Fruit fly (Drosophila melanogaster) whole organism, embryonic: ENCODE data around the gene trr.

Experiments
- ATbp ChIP-seq: fragments of 200-800 bp; sonication (Bioruptor generic); optimal IDR thresholded peaks from 2 replicates; lab custom pipeline; 2017; ENCODE audit warnings: missing biosample characterization, mild to moderate bottlenecking, missing genetic modification characterization, missing genetic modification reagents
- Abd-B ChIP-seq: fragments of 200-800 bp; sonication (Bioruptor generic); optimal IDR thresholded peaks from 2 replicates; lab custom pipeline; 2018; ENCODE audit warnings: missing biosample characterization, mild to moderate bottlenecking, missing genetic modification characterization, moderate library complexity
- BEAF-32 ChIP-seq: fragments of 200-800 bp; sonication (Bioruptor generic); optimal IDR thresholded peaks from 3 replicates; lab custom pipeline; 2017; ENCODE audit warnings: missing biosample characterization, missing genetic modification characterization, mild to moderate bottlenecking, moderate library complexity, missing genetic modification reagents
- CG11456 ChIP-seq: fragments of 200-800 bp; sonication (Bioruptor generic); IDR thresholded peaks from 3 replicates; pipeline ENCODE4 v1.3.6; 2022; ENCODE audit warnings: missing biosample characterization, missing genetic modification characterization
- CG13775 ChIP-seq: fragments of 200-800 bp; sonication (Bioruptor generic); optimal IDR thresholded peaks from 3 replicates; lab custom pipeline; 2017; ENCODE audit warnings: missing biosample characterization, mild to moderate bottlenecking, missing genetic modification characterization
- CG14050 ChIP-seq: fragments of 200-800 bp; sonication (Bioruptor generic); IDR thresholded peaks from 3 replicates; pipeline ENCODE4 v1.3.6; 2022; ENCODE audit warnings: missing biosample characterization, missing genetic modification characterization
- CG14667 ChIP-seq: fragments of 200-800 bp; sonication (Bioruptor generic); IDR thresholded peaks from 2 replicates; pipeline ENCODE4 v1.3.6; 2022; ENCODE audit warnings: missing biosample characterization, missing genetic modification characterization
- CG15073 ChIP-seq: fragments of 200-800 bp; sonication (Bioruptor generic); optimal IDR thresholded peaks from 2 replicates; lab custom pipeline; 2016; ENCODE audit warnings: missing biosample characterization, missing genetic modification characterization
- CG15269 ChIP-seq: fragments of 200-800 bp; sonication (Bioruptor generic); optimal IDR thresholded peaks from 2 replicates; lab custom pipeline; 2018; ENCODE audit warnings: missing biosample characterization, mild to moderate bottlenecking, missing genetic modification characterization, moderate library complexity
- CG17568 ChIP-seq: fragments of 200-800 bp; sonication (Bioruptor generic); optimal IDR thresholded peaks from 2 replicates; lab custom pipeline; 2018; ENCODE audit warnings: missing biosample characterization, mild to moderate bottlenecking, missing genetic modification characterization, moderate library complexity
- CG17802 ChIP-seq: fragments of 200-800 bp; sonication (Bioruptor generic); optimal IDR thresholded peaks from 2 replicates; lab custom pipeline; 2018; ENCODE audit warnings: missing biosample characterization, mild to moderate bottlenecking, missing genetic modification characterization, moderate library complexity
- CG2120 ChIP-seq: fragments of 200-800 bp; sonication (Bioruptor generic); optimal IDR thresholded peaks from 3 replicates; lab custom pipeline; 2016; ENCODE audit warnings: missing biosample characterization, missing genetic modification characterization
- CG3726 ChIP-seq: fragments of 200-800 bp; sonication (Bioruptor generic); IDR thresholded peaks from 3 replicates; pipeline ENCODE4, ENCODE4 v1.3.6; 2022; ENCODE audit warnings: missing biosample characterization, missing genetic modification characterization
- CG4282 ChIP-seq: fragments of 200-800 bp; sonication (Bioruptor generic); optimal IDR thresholded peaks from 2 replicates; lab custom pipeline; 2016; ENCODE audit warnings: missing biosample characterization, missing genetic modification characterization
- CG4404 ChIP-seq: fragments of 200-800 bp; sonication (Bioruptor generic); IDR thresholded peaks from 2 replicates; pipeline ENCODE4 v1.3.6; 2022; ENCODE audit warnings: missing biosample characterization, missing genetic modification characterization
- CG4617 ChIP-seq: fragments of 200-800 bp; sonication (Bioruptor generic); optimal IDR thresholded peaks from 3 replicates; lab custom pipeline; 2016; ENCODE audit warnings: missing biosample characterization, missing genetic modification characterization, borderline replicate concordance
- CG6813 ChIP-seq: fragments of 200-800 bp; sonication (Bioruptor generic); optimal IDR thresholded peaks from 2 replicates; lab custom pipeline; 2017; ENCODE audit warnings: missing biosample characterization, missing genetic modification characterization, mild to moderate bottlenecking, moderate library complexity, missing genetic modification reagents
- CG8765 ChIP-seq: fragments of 200-800 bp; sonication (Bioruptor generic); IDR thresholded peaks from 2 replicates; pipeline ENCODE4 v1.3.6; 2022; ENCODE audit warnings: missing biosample characterization, missing genetic modification characterization
- CG8924 ChIP-seq: fragments of 200-800 bp; optimal IDR thresholded peaks from 3 replicates; lab custom pipeline; 2019; ENCODE audit warnings: missing biosample characterization, mild to moderate bottlenecking, missing genetic modification characterization, moderate library complexity
- Chrac-16 ChIP-seq: fragments of 200-800 bp; sonication (Bioruptor generic); optimal IDR thresholded peaks from 3 replicates; lab custom pipeline; 2016; ENCODE audit warnings: missing biosample characterization, missing genetic modification characterization
- D19A ChIP-seq: fragments of 200-800 bp; optimal IDR thresholded peaks from 3 replicates; lab custom pipeline; 2019; ENCODE audit warnings: missing biosample characterization, mild to moderate bottlenecking, missing genetic modification characterization, moderate library complexity
- Dll ChIP-seq: fragments of 200-800 bp; sonication (Bioruptor generic); IDR thresholded peaks from 4 replicates; pipeline ENCODE4 v1.3.6; 2022; ENCODE audit warnings: missing biosample characterization, missing genetic modification characterization; ENCODE audit not compliant: partially characterized antibody
- ERR ChIP-seq: fragments of 200-800 bp; sonication (Bioruptor generic); optimal IDR thresholded peaks from 2 replicates; lab custom pipeline; 2016; ENCODE audit warnings: missing biosample characterization, missing genetic modification characterization
- H2.0 ChIP-seq: fragments of 200-800 bp; sonication (Bioruptor generic); IDR thresholded peaks from 2 replicates; pipeline ENCODE4 v1.3.6; 2022; ENCODE audit warnings: missing biosample characterization, missing genetic modification characterization
- HLH3B ChIP-seq: fragments of 200-800 bp; sonication (Bioruptor generic); IDR thresholded peaks from 2 replicates; pipeline ENCODE4 v1.3.6; 2022; ENCODE audit warnings: missing biosample characterization, missing genetic modification characterization
- Hr3 ChIP-seq: fragments of 200-800 bp; sonication (Bioruptor generic); optimal IDR thresholded peaks from 3 replicates; lab custom pipeline; 2016; ENCODE audit warnings: missing biosample characterization, missing genetic modification characterization
- Hsf ChIP-seq: fragments of 200-800 bp; sonication (Bioruptor generic); optimal IDR thresholded peaks from 3 replicates; lab custom pipeline; 2016; ENCODE audit warnings: missing biosample characterization, missing genetic modification characterization
- MBD-R2 ChIP-seq: fragments of 200-800 bp; sonication (Bioruptor generic); IDR thresholded peaks from 2 replicates; pipeline ENCODE4 v1.3.6; 2022; ENCODE audit warnings: missing biosample characterization, missing genetic modification characterization
- Mad ChIP-seq: fragments of 200-800 bp; sonication (Bioruptor generic); optimal IDR thresholded peaks from 2 replicates; lab custom pipeline; 2016; ENCODE audit warnings: missing biosample characterization, missing genetic modification characterization
- Myb ChIP-seq: fragments of 200-800 bp; sonication (Bioruptor generic); optimal IDR thresholded peaks from 2 replicates; lab custom pipeline; 2016; ENCODE audit warnings: missing biosample characterization, missing genetic modification characterization
- NC2α ChIP-seq: fragments of 200-800 bp; sonication (Bioruptor generic); optimal IDR thresholded peaks from 2 replicates; lab custom pipeline; 2016; ENCODE audit warnings: missing biosample characterization, missing genetic modification characterization
- Oli ChIP-seq: fragments of 200-800 bp; sonication (Bioruptor generic); optimal IDR thresholded peaks from 2 replicates; lab custom pipeline; 2018; ENCODE audit warnings: missing biosample characterization, mild to moderate bottlenecking, missing genetic modification characterization, moderate library complexity
- Sin3A ChIP-seq: fragments of >200 bp; optimal IDR thresholded peaks from 2 replicates; lab custom pipeline; 2018
- bowl ChIP-seq: fragments of 200-800 bp; sonication (Bioruptor generic); IDR thresholded peaks from 2 replicates; pipeline ENCODE4 v1.3.6; 2022; ENCODE audit warnings: missing biosample characterization, missing genetic modification characterization
- cg ChIP-seq: fragments of 200-800 bp; sonication (Bioruptor generic); optimal IDR thresholded peaks from 3 replicates; lab custom pipeline; 2019; ENCODE audit warnings: missing biosample characterization, mild to moderate bottlenecking, missing genetic modification characterization, moderate library complexity
- chm ChIP-seq: fragments of 200-800 bp; sonication (Bioruptor generic); IDR thresholded peaks from 2 replicates; pipeline ENCODE4 v1.3.6; 2022; ENCODE audit warnings: missing biosample characterization, missing genetic modification characterization
- ci ChIP-seq: fragments of 200-800 bp; sonication (Bioruptor generic); IDR thresholded peaks from 3 replicates; pipeline ENCODE4 v1.3.6; 2022; ENCODE audit warnings: missing biosample characterization, missing genetic modification characterization
- corto ChIP-seq: fragments of 200-800 bp; sonication (Bioruptor generic); optimal IDR thresholded peaks from 2 replicates; lab custom pipeline; 2016; ENCODE audit warnings: missing biosample characterization, mild to moderate bottlenecking, missing genetic modification characterization, moderate library complexity
- croc ChIP-seq: fragments of 200-800 bp; sonication (Bioruptor generic); conservative IDR thresholded peaks from 3 replicates; pipeline ENCODE4 v1.3.6; 2022; ENCODE audit warnings: missing biosample characterization, missing genetic modification characterization
- dmrt99B ChIP-seq: fragments of 200-800 bp; sonication (Bioruptor generic); optimal IDR thresholded peaks from 2 replicates; lab custom pipeline; 2018; ENCODE audit warnings: missing biosample characterization, mild to moderate bottlenecking, missing genetic modification characterization, moderate library complexity
- eve ChIP-seq, 2 experiments: fragments of >200 bp; optimal IDR thresholded peaks; 2 replicates each; lab custom pipeline; 2017; ENCODE audit warnings: missing biosample characterization in 2 of 2, missing genetic modification characterization in 2 of 2
- eyg ChIP-seq: fragments of 200-800 bp; sonication (Bioruptor generic); optimal IDR thresholded peaks from 3 replicates; lab custom pipeline; 2016; ENCODE audit warnings: missing biosample characterization, missing genetic modification characterization
- gcm2 ChIP-seq: fragments of 200-800 bp; sonication (Bioruptor generic); optimal IDR thresholded peaks from 2 replicates; lab custom pipeline; 2016; ENCODE audit warnings: missing biosample characterization, missing genetic modification characterization
- kah ChIP-seq: fragments of 200-800 bp; sonication (Bioruptor generic); optimal IDR thresholded peaks from 2 replicates; lab custom pipeline; 2018; ENCODE audit warnings: missing biosample characterization, mild to moderate bottlenecking, missing genetic modification characterization
- p53 ChIP-seq: fragments of 200-800 bp; sonication (Bioruptor generic); optimal IDR thresholded peaks from 2 replicates; lab custom pipeline; 2016; ENCODE audit warnings: missing biosample characterization, missing genetic modification characterization
- pfk ChIP-seq: fragments of 200-800 bp; sonication (Bioruptor generic); optimal IDR thresholded peaks from 2 replicates; lab custom pipeline; 2018; ENCODE audit warnings: missing biosample characterization, mild to moderate bottlenecking, missing genetic modification characterization, moderate library complexity
- pho ChIP-seq: fragments of 200-800 bp; sonication (Bioruptor generic); optimal IDR thresholded peaks from 2 replicates; lab custom pipeline; 2016; ENCODE audit warnings: missing biosample characterization, missing genetic modification characterization
- so ChIP-seq: fragments of 200-800 bp; sonication (Bioruptor generic); IDR thresholded peaks from 3 replicates; pipeline ENCODE4 v1.3.6; 2022; ENCODE audit warnings: missing biosample characterization, missing genetic modification characterization
- tgo ChIP-seq: fragments of 200-800 bp; sonication (Bioruptor generic); IDR thresholded peaks from 3 replicates; pipeline ENCODE4 v1.3.6; 2022; ENCODE audit warnings: missing biosample characterization, missing genetic modification characterization
- trem ChIP-seq: fragments of 200-800 bp; optimal IDR thresholded peaks from 3 replicates; lab custom pipeline; 2019; ENCODE audit warnings: missing biosample characterization, mild to moderate bottlenecking, missing genetic modification characterization, moderate library complexity
- wek ChIP-seq: fragments of 200-800 bp; sonication (Bioruptor generic); optimal IDR thresholded peaks from 3 replicates; lab custom pipeline; 2018; ENCODE audit warnings: missing biosample characterization, mild to moderate bottlenecking, missing genetic modification characterization, moderate library complexity
- zfh1 ChIP-seq: fragments of 200-800 bp; sonication (Bioruptor generic); IDR thresholded peaks from 3 replicates; pipeline ENCODE4 v1.3.6; 2022; ENCODE audit warnings: missing biosample characterization, missing genetic modification characterization

trr gene

dm6 chrX:1854070-1854469 lies 35.7 kb downstream of the trr start (continued):
- TF ChIP-seq CG2120 (GFP tag; lab: Kevin White, UChicago) (peak; percentile 81), CG6813 (GFP tag; lab: Kevin White, UChicago) (peak; percentile 92), trem (tag; lab: Kevin White, UChicago) (no peak), Oli (tag; lab: Kevin White, UChicago) (no peak), CG14667 (GFP tag; lab: Robert Waterston, UW) (no peak), CG17568 (GFP tag; lab: Kevin White, UChicago) (peak; percentile 66), croc (GFP tag; lab: Robert Waterston, UW) (no peak), wek (peak; percentile 75), Dll (GFP tag; lab: Robert Waterston, UW) (no peak), CG4282 (GFP tag; lab: Kevin White, UChicago) (peak; percentile 24), Chrac-16 (GFP tag; lab: Kevin White, UChicago) (no peak), Sin3A (no peak), zfh1 (GFP tag; lab: Robert Waterston, UW) (peak; percentile 17; the same call in 1 of the 3 replicates), ci (GFP tag; lab: Robert Waterston, UW) (peak; percentile 61; the same call in 2 of the 3 replicates), CG15073 (GFP tag; lab: Kevin White, UChicago) (no peak), kah (GFP tag; lab: Kevin White, UChicago) (no peak), gcm2 (GFP tag; lab: Kevin White, UChicago) (peak; percentile 48), Hr3 (no peak), CG4404 (no peak), CG8924 (tag; lab: Kevin White, UChicago) (peak; percentile 13), CG11456 (GFP tag; lab: Robert Waterston, UW) (peak; percentile 81), NC2α (peak; percentile 34), D19A (tag; lab: Kevin White, UChicago) (no peak), corto (GFP tag; lab: Kevin White, UChicago) (no peak), CG13775 (GFP tag; lab: Kevin White, UChicago) (peak; percentile 5), CG3726 (GFP tag; lab: Robert Waterston, UW) (no peak), Hsf (GFP tag; lab: Kevin White, UChicago) (no peak), pfk (GFP tag; lab: Kevin White, UChicago) (peak; percentile 43), ERR (peak; percentile 69), MBD-R2 (peak; percentile 54; the same call in 1 of the 2 replicates), CG14050 (no peak), pho (GFP tag; lab: Kevin White, UChicago) (peak; percentile 66), HLH3B (GFP tag; lab: Robert Waterston, UW) (peak; percentile 74; the same call in 1 of the 2 replicates), so (GFP tag; lab: Robert Waterston, UW) (peak; percentile 87; the same call in 2 of the 3 replicates), chm (GFP tag; lab: Robert Waterston, UW) (no peak), tgo (GFP tag; lab: Robert Waterston, UW) (peak; percentile 47; the same call in 1 of the 3 replicates), eve (GFP tag; optimal IDR thresholded peaks at IDR 0.05; lab: Kevin White, UChicago) (no peak), eyg (GFP tag; lab: Kevin White, UChicago) (peak; percentile 84), BEAF-32 (no peak), H2.0 (GFP tag; lab: Robert Waterston, UW) (peak; percentile 27; the same call in 1 of the 2 replicates), CG17802 (tag; lab: Kevin White, UChicago) (no peak), dmrt99B (tag; lab: Kevin White, UChicago) (peak; percentile 26), cg (no peak), Mad (no peak), bowl (GFP tag; lab: Robert Waterston, UW) (no peak), Abd-B (GFP tag; lab: Kevin White, UChicago) (no peak), CG8765 (GFP tag; lab: Robert Waterston, UW) (no peak), Myb (GFP tag; lab: Kevin White, UChicago) (peak; percentile 42), CG4617 (GFP tag; lab: Kevin White, UChicago) (no peak), ATbp (GFP tag; lab: Kevin White, UChicago) (peak; percentile 67), CG15269 (peak; percentile 64), p53 (GFP tag; lab: Kevin White, UChicago) (peak; percentile 31)
